Fruit fly (Drosophila melanogaster) whole organism, pupa: ENCODE data around the gene CG31249.

Source experiments
- CG14655 ChIP-seq: fragments of 200-800 bp; sonication (Bioruptor generic); optimal IDR thresholded peaks from 3 replicates; lab custom pipeline; 2017; ENCODE audit warnings: mild to moderate bottlenecking, missing biosample characterization, missing genetic modification reagents, missing genetic modification characterization
- Pif1A ChIP-seq: fragments of 200-800 bp; sonication (Bioruptor generic); optimal IDR thresholded peaks from 3 replicates; lab custom pipeline; 2016; ENCODE audit warnings: missing biosample characterization, missing genetic modification characterization

DNA sequence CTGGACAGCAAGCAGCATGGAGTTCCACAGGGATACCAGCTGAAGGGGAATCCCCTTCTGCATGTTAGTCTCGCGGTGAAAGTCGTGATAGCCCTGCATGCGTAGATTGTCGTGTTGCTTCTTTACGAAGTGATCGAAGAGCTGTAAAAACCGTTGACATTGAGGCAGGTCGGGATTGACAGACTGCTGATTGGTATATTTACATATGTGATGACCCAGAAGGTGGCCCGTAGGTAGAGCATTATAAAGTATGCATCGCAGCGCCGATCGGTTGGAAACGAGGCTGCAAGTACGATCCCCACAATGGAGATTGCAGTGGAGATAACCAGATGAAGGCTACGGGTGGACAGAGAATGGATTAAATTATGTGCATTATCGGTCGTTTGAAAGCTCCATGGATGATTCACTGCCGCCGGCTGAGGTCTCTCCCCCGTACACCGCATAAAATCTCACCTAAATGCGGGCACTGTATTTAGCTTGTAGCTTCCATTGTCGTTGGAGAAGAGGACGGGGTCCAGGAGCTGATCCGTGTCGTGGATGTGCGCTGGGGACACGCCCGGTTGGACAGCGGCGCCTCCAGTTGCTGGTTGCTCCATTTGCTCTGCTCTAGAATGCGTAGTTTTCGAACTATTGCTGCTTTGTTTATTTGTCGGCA lies 16.5 kb downstream of the CG31249 start:
- no peak for TF ChIP-seq CG14655
- TF ChIP-seq Pif1A (GFP tag; lab: Kevin White, UChicago), result no peak
